Fruit fly (Drosophila melanogaster) whole organism, embryonic: Measurements from ENCODE around the gene Eip63E.

Experiments used
- CG11247 ChIP-seq: fragments of 200-800 bp; sonication (Bioruptor generic); IDR thresholded peaks from 2 replicates; pipeline ENCODE4 v1.3.6; 2022; ENCODE audit warnings: missing biosample characterization, missing genetic modification characterization
- CG11723 ChIP-seq: fragments of 200-800 bp; sonication (Bioruptor generic); optimal IDR thresholded peaks from 2 replicates; lab custom pipeline; 2017; ENCODE audit warnings: missing biosample characterization, mild to moderate bottlenecking, missing genetic modification characterization
- CG12391 ChIP-seq: fragments of 200-800 bp; sonication (Bioruptor generic); optimal IDR thresholded peaks from 3 replicates; lab custom pipeline; 2018; ENCODE audit warnings: missing biosample characterization, mild to moderate bottlenecking, missing genetic modification characterization, moderate library complexity
- CG13775 ChIP-seq: fragments of 200-800 bp; sonication (Bioruptor generic); optimal IDR thresholded peaks from 3 replicates; lab custom pipeline; 2017; ENCODE audit warnings: missing biosample characterization, mild to moderate bottlenecking, missing genetic modification characterization
- CG16779 ChIP-seq: fragments of 200-800 bp; sonication (Bioruptor generic); IDR thresholded peaks from 2 replicates; pipeline ENCODE4 v1.3.6; 2022; ENCODE audit warnings: missing biosample characterization, missing genetic modification characterization
- CG2889 ChIP-seq: fragments of 200-800 bp; sonication (Bioruptor generic); IDR thresholded peaks from 3 replicates; pipeline ENCODE4 v1.3.6; 2022; ENCODE audit warnings: missing biosample characterization, missing genetic modification characterization
- CG32772 ChIP-seq: fragments of 200-800 bp; sonication (Bioruptor generic); IDR thresholded peaks from 2 replicates; pipeline ENCODE4 v1.3.6; 2022; ENCODE audit warnings: missing biosample characterization, missing genetic modification characterization
- CG33557 ChIP-seq: fragments of 200-800 bp; sonication (Bioruptor generic); optimal IDR thresholded peaks from 2 replicates; lab custom pipeline; 2019; ENCODE audit warnings: missing biosample characterization, mild to moderate bottlenecking, missing genetic modification characterization, moderate library complexity
- CG43689 ChIP-seq: fragments of 200-800 bp; sonication (Bioruptor generic); IDR thresholded peaks from 2 replicates; pipeline ENCODE4 v1.3.6; 2022; ENCODE audit warnings: missing biosample characterization, missing genetic modification characterization
- CG6765 ChIP-seq: fragments of 200-800 bp; sonication (Bioruptor generic); optimal IDR thresholded peaks from 3 replicates; lab custom pipeline; 2017; ENCODE audit warnings: missing biosample characterization, mild to moderate bottlenecking, missing genetic modification characterization
- CG7372 ChIP-seq: fragments of 200-800 bp; sonication (Bioruptor generic); IDR thresholded peaks from 2 replicates; pipeline ENCODE4 v1.3.6; 2022; ENCODE audit warnings: missing biosample characterization, missing genetic modification characterization
- CG7839 ChIP-seq: fragments of 200-800 bp; sonication (Bioruptor generic); optimal IDR thresholded peaks from 3 replicates; lab custom pipeline; 2018; ENCODE audit warnings: missing biosample characterization, mild to moderate bottlenecking, missing genetic modification characterization, moderate library complexity
- CG9817 ChIP-seq: fragments of 200-800 bp; sonication (Bioruptor generic); optimal IDR thresholded peaks from 2 replicates; lab custom pipeline; 2018; ENCODE audit warnings: missing biosample characterization, mild to moderate bottlenecking, missing genetic modification characterization, moderate library complexity
- CTCF ChIP-seq: fragments of 200-800 bp; sonication (Bioruptor generic); optimal IDR thresholded peaks from 2 replicates; lab custom pipeline; 2017; ENCODE audit warnings: missing biosample characterization, mild to moderate bottlenecking, missing genetic modification characterization, moderate library complexity
- CrebB ChIP-seq: fragments of 200-800 bp; sonication (Bioruptor generic); optimal IDR thresholded peaks from 3 replicates; lab custom pipeline; 2018; ENCODE audit warnings: missing biosample characterization, mild to moderate bottlenecking, missing genetic modification characterization
- Doc2 ChIP-seq: fragments of 200-800 bp; sonication (Bioruptor generic); IDR thresholded peaks from 2 replicates; pipeline ENCODE4 v1.3.6; 2022; ENCODE audit warnings: missing biosample characterization, missing genetic modification characterization
- Drgx ChIP-seq: fragments of 200-800 bp; sonication (Bioruptor generic); IDR thresholded peaks from 2 replicates; pipeline ENCODE4 v1.3.6; 2022; ENCODE audit warnings: missing biosample characterization, missing genetic modification characterization
- Ets97D ChIP-seq: fragments of 200-800 bp; sonication (Bioruptor generic); optimal IDR thresholded peaks from 3 replicates; lab custom pipeline; 2016; ENCODE audit warnings: missing biosample characterization, missing genetic modification characterization
- Gsc ChIP-seq: fragments of 200-800 bp; sonication (Bioruptor generic); IDR thresholded peaks from 2 replicates; pipeline ENCODE4 v1.3.6; 2022; ENCODE audit warnings: missing biosample characterization, missing genetic modification characterization
- HLHmδ ChIP-seq: fragments of 200-800 bp; sonication (Bioruptor generic); optimal IDR thresholded peaks from 2 replicates; lab custom pipeline; 2018; ENCODE audit warnings: missing biosample characterization, mild to moderate bottlenecking, missing genetic modification characterization, moderate library complexity
- HmgZ ChIP-seq: fragments of 200-800 bp; sonication (Bioruptor generic); optimal IDR thresholded peaks from 2 replicates; lab custom pipeline; 2018; ENCODE audit warnings: missing biosample characterization, mild to moderate bottlenecking, missing genetic modification characterization
- Kr ChIP-seq: fragments of 200-800 bp; sonication (Bioruptor generic); optimal IDR thresholded peaks from 2 replicates; lab custom pipeline; 2017; ENCODE audit warnings: missing biosample characterization, mild to moderate bottlenecking, missing genetic modification characterization
- Lim3 ChIP-seq: fragments of 200-800 bp; sonication (Bioruptor generic); IDR thresholded peaks from 2 replicates; pipeline ENCODE4 v1.3.6; 2022; ENCODE audit warnings: missing biosample characterization, missing genetic modification characterization
- MESR4 ChIP-seq: fragments of 200-800 bp; sonication (Bioruptor generic); optimal IDR thresholded peaks from 2 replicates; lab custom pipeline; 2018; ENCODE audit warnings: missing biosample characterization, mild to moderate bottlenecking, missing genetic modification characterization, moderate library complexity
- Nf-YC ChIP-seq: fragments of 200-800 bp; optimal IDR thresholded peaks from 3 replicates; lab custom pipeline; 2019; ENCODE audit warnings: missing biosample characterization, mild to moderate bottlenecking, missing genetic modification characterization, moderate library complexity
- PHDP ChIP-seq: fragments of 200-800 bp; sonication (Bioruptor generic); optimal IDR thresholded peaks from 3 replicates; lab custom pipeline; 2018; ENCODE audit warnings: missing biosample characterization, mild to moderate bottlenecking, missing genetic modification characterization, moderate library complexity
- Sin3A ChIP-seq: fragments of >200 bp; optimal IDR thresholded peaks from 2 replicates; lab custom pipeline; 2018
- Trl ChIP-seq, 3 experiments: fragments of >200 bp in 2 of 3; fragments of 200-800 bp in 1 of 3; sonication (Bioruptor generic) in 1 of 3; optimal IDR thresholded peaks; 2 replicates in 1 of 3; 3 replicates in 2 of 3; lab custom pipeline; 2016 to 2017; ENCODE audit warnings: missing biosample characterization in 1 of 3, missing genetic modification characterization in 1 of 3
- aop ChIP-seq: fragments of 200-800 bp; sonication (Bioruptor generic); IDR thresholded peaks from 2 replicates; pipeline ENCODE4 v1.3.6; 2022; ENCODE audit warnings: missing biosample characterization, missing genetic modification characterization
- az2 ChIP-seq: fragments of 200-800 bp; sonication (Bioruptor generic); optimal IDR thresholded peaks from 3 replicates; lab custom pipeline; 2016; ENCODE audit warnings: missing biosample characterization, missing genetic modification characterization
- corto ChIP-seq: fragments of 200-800 bp; sonication (Bioruptor generic); optimal IDR thresholded peaks from 2 replicates; lab custom pipeline; 2016; ENCODE audit warnings: missing biosample characterization, mild to moderate bottlenecking, missing genetic modification characterization, moderate library complexity
- dan ChIP-seq: fragments of 200-800 bp; sonication (Bioruptor generic); IDR thresholded peaks from 2 replicates; pipeline ENCODE4 v1.3.6; 2022; ENCODE audit warnings: missing biosample characterization, missing genetic modification characterization
- dm ChIP-seq: fragments of 200-800 bp; sonication (Bioruptor generic); optimal IDR thresholded peaks from 3 replicates; lab custom pipeline; 2016; ENCODE audit warnings: missing biosample characterization, missing genetic modification characterization
- en ChIP-seq: fragments of 200-800 bp; sonication (Bioruptor generic); optimal IDR thresholded peaks from 2 replicates; lab custom pipeline; 2016; ENCODE audit warnings: missing biosample characterization, missing genetic modification characterization
- ewg ChIP-seq: fragments of 200-800 bp; sonication (Bioruptor generic); optimal IDR thresholded peaks from 3 replicates; lab custom pipeline; 2017; ENCODE audit warnings: mild to moderate bottlenecking, missing biosample characterization, missing genetic modification reagents, missing genetic modification characterization
- fd102C ChIP-seq: fragments of 200-800 bp; sonication (Bioruptor generic); optimal IDR thresholded peaks from 2 replicates; lab custom pipeline; 2018; ENCODE audit warnings: missing biosample characterization, mild to moderate bottlenecking, missing genetic modification characterization, moderate library complexity
- gcm ChIP-seq: fragments of 200-800 bp; sonication (Bioruptor generic); optimal IDR thresholded peaks from 2 replicates; lab custom pipeline; 2019; ENCODE audit warnings: missing biosample characterization, mild to moderate bottlenecking, missing genetic modification characterization, moderate library complexity
- grn ChIP-seq: fragments of 200-800 bp; sonication (Bioruptor generic); optimal IDR thresholded peaks from 3 replicates; lab custom pipeline; 2017; ENCODE audit warnings: missing biosample characterization, missing genetic modification characterization
- jumu ChIP-seq: fragments of 200-800 bp; sonication (Bioruptor generic); optimal IDR thresholded peaks from 3 replicates; lab custom pipeline; 2016; ENCODE audit warnings: missing biosample characterization, missing genetic modification characterization
- org-1 ChIP-seq: fragments of 200-800 bp; sonication (Bioruptor generic); optimal IDR thresholded peaks from 2 replicates; lab custom pipeline; 2017; ENCODE audit warnings: missing biosample characterization, missing genetic modification characterization
- pan ChIP-seq, 4 experiments: fragments of >200 bp in 3 of 4; fragments of 200-800 bp in 1 of 4; sonication (Bioruptor generic) in 1 of 4; optimal IDR thresholded peaks in 3 of 4; IDR thresholded peaks in 1 of 4; 2 replicates each; pipeline versions ENCODE4 v1.3.6 to Lab custom; 2017 to 2022; ENCODE audit warnings: missing biosample characterization in 2 of 4, missing genetic modification characterization in 2 of 4, mixed read lengths in 1 of 4
- pb ChIP-seq: fragments of 200-800 bp; sonication (Bioruptor generic); optimal IDR thresholded peaks from 3 replicates; lab custom pipeline; 2016; ENCODE audit warnings: missing biosample characterization, missing genetic modification characterization
- pho ChIP-seq: fragments of 200-800 bp; sonication (Bioruptor generic); optimal IDR thresholded peaks from 2 replicates; lab custom pipeline; 2016; ENCODE audit warnings: missing biosample characterization, missing genetic modification characterization
- pum ChIP-seq: fragments of 200-800 bp; sonication (Bioruptor generic); optimal IDR thresholded peaks from 2 replicates; lab custom pipeline; 2016; ENCODE audit warnings: missing biosample characterization, missing genetic modification characterization
- repo ChIP-seq: fragments of 200-800 bp; sonication (Bioruptor generic); optimal IDR thresholded peaks from 2 replicates; lab custom pipeline; 2016; ENCODE audit warnings: missing biosample characterization, missing genetic modification characterization
- schlank ChIP-seq: fragments of 200-800 bp; sonication (Bioruptor generic); optimal IDR thresholded peaks from 2 replicates; lab custom pipeline; 2018; ENCODE audit warnings: missing biosample characterization, mild to moderate bottlenecking, missing genetic modification characterization
- ssp ChIP-seq: fragments of 200-800 bp; sonication (Bioruptor generic); IDR thresholded peaks from 2 replicates; pipeline ENCODE4 v1.3.6; 2022; ENCODE audit warnings: missing biosample characterization, missing genetic modification characterization
- stwl ChIP-seq: fragments of 200-800 bp; sonication (Bioruptor generic); optimal IDR thresholded peaks from 3 replicates; lab custom pipeline; 2018; ENCODE audit warnings: missing biosample characterization, mild to moderate bottlenecking, missing genetic modification characterization, moderate library complexity
- trem ChIP-seq: fragments of 200-800 bp; optimal IDR thresholded peaks from 3 replicates; lab custom pipeline; 2019; ENCODE audit warnings: missing biosample characterization, mild to moderate bottlenecking, missing genetic modification characterization, moderate library complexity
- vnd ChIP-seq: fragments of 200-800 bp; sonication (Bioruptor generic); IDR thresholded peaks from 3 replicates; pipeline ENCODE4 v1.3.6; 2022; ENCODE audit warnings: missing biosample characterization, missing genetic modification characterization; ENCODE audit not compliant: partially characterized antibody
- zf30C ChIP-seq: fragments of 200-800 bp; sonication (Bioruptor generic); optimal IDR thresholded peaks from 3 replicates; lab custom pipeline; 2018; ENCODE audit warnings: missing biosample characterization, mild to moderate bottlenecking, missing genetic modification characterization

Eip63E gene

dm6 chr3L:3472786-3473185 is 42.8 kb upstream of the Eip63E start (continued):
- TF ChIP-seq Lim3 (GFP tag; lab: Robert Waterston, UW) (no peak), Drgx (GFP tag; lab: Robert Waterston, UW) (no peak; the same call in 1 of the 2 replicates), trem (no peak), CG33557 (GFP tag; lab: Kevin White, UChicago) (no peak), Nf-YC (tag; lab: Kevin White, UChicago) (peak; percentile 66), repo (GFP tag; lab: Kevin White, UChicago) (peak; percentile 22), CG9817 (tag; lab: Kevin White, UChicago) (peak; percentile 78), Sin3A (no peak), corto (no peak), stwl (tag; lab: Kevin White, UChicago) (no peak), vnd (no peak), MESR4 (GFP tag; lab: Kevin White, UChicago) (no peak), CG7372 (GFP tag; lab: Robert Waterston, UW) (peak; percentile 61), HmgZ (tag; lab: Kevin White, UChicago) (peak; percentile 90), dm (peak; percentile 27), org-1 (peak; percentile 75), CG11723 (GFP tag; lab: Kevin White, UChicago) (peak; percentile 9), schlank (tag; lab: Kevin White, UChicago) (peak; percentile 79), Ets97D (GFP tag; lab: Kevin White, UChicago) (peak; percentile 18), fd102C (GFP tag; lab: Kevin White, UChicago) (no peak), en (peak; percentile 16), CG2889 (GFP tag; lab: Robert Waterston, UW) (peak; percentile 63; the same call in 1 of the 3 replicates), CG12391 (tag; lab: Kevin White, UChicago) (peak; percentile 76), aop (GFP tag; lab: Robert Waterston, UW) (no peak), CG11247 (GFP tag; lab: Robert Waterston, UW) (peak; percentile 74), Trl (optimal IDR thresholded peaks at IDR 0.05; lab: Kevin White, UChicago) (no peak), Trl (GFP tag; optimal IDR thresholded peaks at IDR 0.05; lab: Kevin White, UChicago) (peak; percentile 44), pum (no peak), Kr (GFP tag; lab: Kevin White, UChicago) (no peak), PHDP (tag; lab: Kevin White, UChicago) (peak; percentile 88), HLHmδ (GFP tag; lab: Kevin White, UChicago) (no peak), gcm (peak; percentile 56), pho (GFP tag; lab: Kevin White, UChicago) (peak; percentile 68), CG32772 (GFP tag; lab: Robert Waterston, UW) (0 out of 2 replicates have a peak, but pooled peaks have one; percentile 11), Doc2 (GFP tag; lab: Robert Waterston, UW) (no peak), Gsc (GFP tag; lab: Robert Waterston, UW) (no peak), CG6765 (GFP tag; lab: Kevin White, UChicago) (peak; percentile 79), CG16779 (GFP tag; lab: Robert Waterston, UW) (peak; percentile 81), jumu (peak; percentile 1), az2 (peak; percentile 38), pan (optimal IDR thresholded peaks at IDR 0.05; lab: Kevin White, UChicago) (no peak), pan (GFP tag; optimal IDR thresholded peaks at IDR 0.05 in 1 of 2, IDR thresholded peaks at IDR 0.05 in 1 of 2) (peak in 1 of 2 experiments; percentile 83), CTCF (GFP tag; lab: Kevin White, UChicago) (no peak), ssp (GFP tag; lab: Robert Waterston, UW) (no peak; the same call in 1 of the 2 replicates), zf30C (GFP tag; lab: Kevin White, UChicago) (no peak), ewg (GFP tag; lab: Kevin White, UChicago) (peak; percentile 5), CG43689 (GFP tag; lab: Robert Waterston, UW) (peak; percentile 47; the same call in 1 of the 2 replicates), CG13775 (GFP tag; lab: Kevin White, UChicago) (peak; percentile 47), grn (GFP tag; lab: Kevin White, UChicago) (peak; percentile 1), CrebB (tag; lab: Kevin White, UChicago) (peak; percentile 81), dan (GFP tag; lab: Robert Waterston, UW) (no peak), CG7839 (tag; lab: Kevin White, UChicago) (peak; percentile 79), pb (GFP tag; lab: Kevin White, UChicago) (peak; percentile 42)
